1 fruit fly cellular context compared by ENCODE assay signal in genomic region chr2L:12493101-12493770, dm6.
TF ChIP-seq lines count a peak whose summit lies in the region.

No protein-coding gene starts in this region.

TF ChIP-seq in whole organism, embryonic, 481 proteins besides CTCF, POLR2A, EP300 and RAD21 (continued from another document):
- no peak for TF ChIP-seq Atf-2 (GFP tag; optimal IDR thresholded peaks at IDR 0.05; lab: Kevin White, UChicago)
- 0 out of 4 replicates have a peak, but pooled peaks have one; percentile 67 for TF ChIP-seq chinmo (GFP tag; IDR thresholded peaks at IDR 0.05; lab: Robert Waterston, UW; ENCODE audit: partially characterized antibody)
- TF ChIP-seq CHES-1-like (GFP tag; optimal IDR thresholded peaks at IDR 0.05; lab: Kevin White, UChicago): peak; percentile 25
- peak; percentile 60 for TF ChIP-seq CG12769 (tag; optimal IDR thresholded peaks at IDR 0.05; lab: Kevin White, UChicago)
- 0 out of 2 replicates have a peak, but pooled peaks have one; percentile 8 for TF ChIP-seq E2f2 (GFP tag; IDR thresholded peaks at IDR 0.05; lab: Robert Waterston, UW)
- TF ChIP-seq CG7357 (GFP tag; IDR thresholded peaks at IDR 0.05; lab: Robert Waterston, UW): no peak
- TF ChIP-seq sd (tag; optimal IDR thresholded peaks at IDR 0.05; lab: Kevin White, UChicago): peak; percentile 80
- TF ChIP-seq CG31388 (GFP tag; optimal IDR thresholded peaks at IDR 0.05; lab: Kevin White, UChicago): no peak
- no peak for TF ChIP-seq dm (GFP tag; optimal IDR thresholded peaks at IDR 0.05; lab: Kevin White, UChicago)
- TF ChIP-seq CG9215 (GFP tag; IDR thresholded peaks at IDR 0.05; lab: Robert Waterston, UW): no peak
- TF ChIP-seq CG30403 (GFP tag; optimal IDR thresholded peaks at IDR 0.05; lab: Kevin White, UChicago): no peak
- no peak for TF ChIP-seq CG4404 (GFP tag; IDR thresholded peaks at IDR 0.05; lab: Robert Waterston, UW)
- peak; percentile 92 for TF ChIP-seq CG8924 (tag; optimal IDR thresholded peaks at IDR 0.05; lab: Kevin White, UChicago)
- peak; percentile 39; the same call in 1 of the 3 replicates for TF ChIP-seq ci (GFP tag; IDR thresholded peaks at IDR 0.05; lab: Robert Waterston, UW)
- no peak for TF ChIP-seq eve (GFP tag; optimal IDR thresholded peaks at IDR 0.05; lab: Kevin White, UChicago)
- TF ChIP-seq so (GFP tag; IDR thresholded peaks at IDR 0.05; lab: Robert Waterston, UW): 0 out of 3 replicates have a peak, but pooled peaks have one; percentile 41
- peak; percentile 25 for TF ChIP-seq CG6765 (GFP tag; optimal IDR thresholded peaks at IDR 0.05; lab: Kevin White, UChicago)
- TF ChIP-seq HHEX (GFP tag; optimal IDR thresholded peaks at IDR 0.05; lab: Kevin White, UChicago): peak; percentile 1
- TF ChIP-seq exex (tag; optimal IDR thresholded peaks at IDR 0.05; lab: Kevin White, UChicago): peak; percentile 3
- no peak for TF ChIP-seq tio (GFP tag; optimal IDR thresholded peaks at IDR 0.05; lab: Kevin White, UChicago)
- TF ChIP-seq tll (GFP tag; optimal IDR thresholded peaks at IDR 0.05; lab: Kevin White, UChicago): no peak
- no peak for TF ChIP-seq lmd (GFP tag; IDR thresholded peaks at IDR 0.05; lab: Robert Waterston, UW)
- peak; percentile 46 for TF ChIP-seq grn (GFP tag; optimal IDR thresholded peaks at IDR 0.05; lab: Kevin White, UChicago)
- TF ChIP-seq seq (GFP tag; IDR thresholded peaks at IDR 0.05; lab: Robert Waterston, UW): 0 out of 2 replicates have a peak, but pooled peaks have one; percentile 12
- no peak for TF ChIP-seq D (optimal IDR thresholded peaks at IDR 0.05; lab: Kevin White, UChicago)
- no peak for TF ChIP-seq D (GFP tag; optimal IDR thresholded peaks at IDR 0.05; lab: Kevin White, UChicago)
- no peak for TF ChIP-seq CG6272 (GFP tag; IDR thresholded peaks at IDR 0.05; lab: Robert Waterston, UW)
- TF ChIP-seq abd-A (tag; optimal IDR thresholded peaks at IDR 0.05; lab: Kevin White, UChicago): peak; percentile 28
- TF ChIP-seq CG10431 (GFP tag; optimal IDR thresholded peaks at IDR 0.05; lab: Kevin White, UChicago): peak; percentile 24
- peak; percentile 53 for TF ChIP-seq Ets65A (GFP tag; lab: Kevin White, UChicago)
- TF ChIP-seq CG10543 (GFP tag; optimal IDR thresholded peaks at IDR 0.05; lab: Kevin White, UChicago): peak; percentile 67
- TF ChIP-seq CG13894 (tag; optimal IDR thresholded peaks at IDR 0.05; lab: Kevin White, UChicago): peak; percentile 31
- TF ChIP-seq wek (GFP tag; optimal IDR thresholded peaks at IDR 0.05; lab: Kevin White, UChicago): peak; percentile 11
- peak; percentile 23 for TF ChIP-seq CG15514 (GFP tag; optimal IDR thresholded peaks at IDR 0.05; lab: Kevin White, UChicago)
- TF ChIP-seq CG3407 (GFP tag; optimal IDR thresholded peaks at IDR 0.05; lab: Kevin White, UChicago): no peak
- TF ChIP-seq HLH3B (GFP tag; IDR thresholded peaks at IDR 0.05; lab: Robert Waterston, UW): 0 out of 2 replicates have a peak, but pooled peaks have one; percentile 12
